Worm (Caenorhabditis elegans) whole organism, dauer: Measurements from ENCODE around the gene pbs-1.

ENCODE experiments used
- unc-62 ChIP-seq: sonication (generic microtip); optimal IDR thresholded peaks from 2 replicates; lab custom pipeline; 2017; ENCODE audit warnings: missing biosample characterization, missing genetic modification reagents, missing genetic modification characterization

Gene pbs-1

ce11 chrIV:1715705-1716104, 6.2 kb upstream of the pbs-1 start:
- TF ChIP-seq unc-62 (GFP tag; lab: Kevin White, UChicago): no peak

DNA sequence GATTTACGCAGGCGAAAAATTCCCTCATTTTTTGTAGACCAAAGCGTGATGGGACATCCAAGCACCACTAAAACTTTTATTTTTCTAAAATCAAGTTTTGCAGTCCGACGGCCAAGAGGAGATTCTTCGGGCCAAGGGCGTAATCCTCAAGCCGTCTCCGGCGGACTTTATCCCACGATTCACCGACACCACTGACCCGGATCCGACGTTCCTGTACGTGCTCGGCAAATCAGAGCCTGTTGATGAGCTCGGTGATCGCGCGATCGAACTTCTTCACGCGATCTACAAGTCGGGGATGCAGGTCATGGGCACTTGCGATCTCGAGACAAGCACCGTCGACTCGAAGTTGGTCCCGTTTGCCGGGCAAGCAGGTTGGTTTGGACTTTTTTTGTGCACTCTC, 4.1 kb upstream of the pbs-1 start:
- no peak for TF ChIP-seq unc-62 (GFP tag; lab: Kevin White, UChicago)

DNA sequence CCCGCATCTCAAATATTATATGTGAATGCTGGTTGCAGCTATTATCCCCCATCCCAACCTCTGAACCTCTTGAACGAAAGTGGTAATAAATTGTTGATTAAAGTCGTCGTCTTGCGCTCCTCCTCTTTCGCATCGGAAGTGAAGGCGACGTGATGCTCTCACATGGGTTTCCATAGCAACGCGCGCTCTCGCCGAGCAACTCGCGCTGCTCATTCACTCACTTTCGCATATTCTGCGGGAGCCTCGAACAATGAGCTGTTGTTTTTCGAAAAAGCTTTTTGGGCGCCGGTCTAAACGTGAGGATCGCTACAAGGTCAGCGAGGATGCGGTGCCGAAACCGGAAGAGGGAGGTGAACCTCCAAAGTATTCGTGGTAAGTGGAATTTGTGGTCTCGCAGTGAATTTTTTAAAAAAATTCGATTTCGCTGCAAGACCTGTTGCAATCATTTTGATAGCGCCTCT, 1.5 kb upstream of the pbs-1 start, which contains the start of gene rpi-2:
TSS of gene rpi-2 (plus strand) at position 234 of the 461 bp plus-strand sequence.
- TF ChIP-seq unc-62 (GFP tag; lab: Kevin White, UChicago): no peak

ce11 chrIV:1710535-1710934, 990 bp upstream of the pbs-1 start:
- TF ChIP-seq unc-62 (GFP tag; lab: Kevin White, UChicago): no peak

DNA sequence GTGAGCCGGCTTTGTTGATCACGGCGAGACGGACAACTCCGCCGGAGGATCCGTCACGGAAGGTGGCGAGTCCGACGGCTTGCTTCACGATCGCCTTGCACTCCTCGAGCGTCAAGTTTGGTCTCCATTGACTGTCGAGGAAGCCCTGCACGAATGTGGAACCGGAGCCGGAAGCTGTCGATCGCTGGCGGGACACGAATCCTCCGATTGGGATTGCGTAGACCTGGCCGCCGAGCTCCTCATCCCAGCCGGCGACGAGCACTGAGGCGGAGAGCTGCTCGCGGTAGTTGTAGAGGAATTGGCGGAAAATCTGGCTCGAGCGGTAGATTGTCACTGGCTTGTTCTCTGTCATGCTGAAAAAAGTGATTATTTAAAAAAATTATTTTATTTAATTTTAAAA, 543 bp downstream of the pbs-1 start:
- no peak for TF ChIP-seq unc-62 (GFP tag; lab: Kevin White, UChicago)

DNA sequence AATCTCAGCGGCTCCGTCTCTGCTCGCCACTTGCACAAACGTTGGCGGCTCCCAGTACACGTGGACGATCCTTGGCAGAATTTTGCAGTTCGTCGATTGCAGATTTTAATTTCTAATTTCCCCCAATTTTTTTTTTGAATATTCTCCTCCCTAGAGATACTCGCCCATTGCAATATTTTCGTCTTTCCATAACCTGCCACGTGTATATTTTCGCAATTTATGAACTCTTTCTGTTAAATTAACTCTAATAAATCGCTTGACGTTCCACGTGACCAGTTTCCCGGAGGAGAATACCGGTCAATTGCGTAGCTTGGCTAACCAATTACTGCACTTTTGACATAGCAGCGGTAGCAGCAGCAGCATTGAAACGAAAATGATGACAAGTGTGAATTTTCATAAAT, 1.1 kb downstream of the pbs-1 start:
- no peak for TF ChIP-seq unc-62 (GFP tag; lab: Kevin White, UChicago)

ce11 chrIV:1707960-1708359, 1.6 kb downstream of the pbs-1 start:
- no peak for TF ChIP-seq unc-62 (GFP tag; lab: Kevin White, UChicago)

DNA sequence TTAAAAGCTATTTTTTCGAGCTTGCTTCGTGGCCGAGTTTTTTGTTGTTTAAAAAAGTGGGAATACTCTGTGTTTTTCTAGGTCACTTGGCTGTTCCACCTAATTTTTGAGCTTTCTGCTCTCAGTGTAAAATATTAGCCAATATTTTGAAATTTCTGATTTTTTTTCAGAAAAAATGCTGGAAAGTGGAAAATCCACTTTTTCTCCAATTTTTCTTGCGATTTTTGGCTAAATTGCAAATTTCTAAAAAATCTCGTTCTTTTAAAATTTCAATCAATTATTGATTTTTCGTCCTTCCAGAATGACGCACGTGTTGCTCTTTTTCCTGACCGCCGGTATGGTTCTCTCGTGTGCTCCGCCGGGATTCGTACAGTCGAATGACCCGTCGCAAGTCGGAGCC, 2.5 kb downstream of the pbs-1 start, which contains the start of gene K08D12.4:
TSS of gene K08D12.4 (plus strand) at position 301 of the 400 bp plus-strand sequence.
- no peak for TF ChIP-seq unc-62 (GFP tag; lab: Kevin White, UChicago)

DNA sequence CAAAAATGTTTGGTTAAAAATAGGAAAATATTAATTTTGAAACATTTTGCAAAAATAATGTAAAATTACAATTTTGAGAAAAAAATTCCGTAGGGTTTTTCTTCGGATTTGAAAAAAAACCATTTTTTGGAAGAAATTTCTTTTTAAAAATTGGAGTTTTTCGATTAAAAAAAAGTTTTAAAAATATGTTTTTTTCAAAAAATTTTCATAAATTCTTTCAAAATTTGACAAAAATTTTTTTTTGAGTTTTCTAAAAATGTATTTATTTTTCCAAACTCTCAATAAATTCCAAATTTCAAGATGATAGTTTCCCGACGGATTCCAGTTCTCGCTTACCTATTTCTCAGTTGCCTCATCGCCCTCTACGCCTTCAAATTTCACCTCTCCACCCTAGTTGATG, 9.9 kb downstream of the pbs-1 start, which contains the start of gene bus-2:
TSS of gene bus-2 (plus strand) at position 301 of the 400 bp plus-strand sequence.
- no peak for TF ChIP-seq unc-62 (GFP tag; lab: Kevin White, UChicago)

DNA sequence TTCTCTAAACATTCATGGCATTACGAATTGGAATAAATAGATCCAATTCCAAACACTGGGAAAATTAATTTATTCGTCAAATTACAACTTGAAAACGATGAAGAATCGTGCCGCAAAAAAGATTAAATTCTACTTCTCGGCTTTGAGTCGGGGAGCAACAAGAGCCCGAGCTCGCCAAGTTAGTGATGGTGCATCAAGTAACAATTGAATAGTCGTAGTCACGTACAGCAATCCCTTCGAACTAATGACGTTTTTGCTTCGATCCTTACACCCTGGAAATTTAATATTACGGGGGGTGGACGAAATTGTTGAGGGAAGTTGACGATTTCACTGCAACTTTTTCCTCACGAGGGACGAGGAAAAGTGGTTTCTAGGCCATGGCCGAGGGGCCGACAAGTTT, 17.9 kb downstream of the pbs-1 start:
- no peak for TF ChIP-seq unc-62 (GFP tag; lab: Kevin White, UChicago)

- TF ChIP-seq unc-62 (GFP tag; lab: Kevin White, UChicago): no peak
Measured at ce11 chrIV:1687151-1687550, 22.4 kb downstream of the pbs-1 start.

DNA sequence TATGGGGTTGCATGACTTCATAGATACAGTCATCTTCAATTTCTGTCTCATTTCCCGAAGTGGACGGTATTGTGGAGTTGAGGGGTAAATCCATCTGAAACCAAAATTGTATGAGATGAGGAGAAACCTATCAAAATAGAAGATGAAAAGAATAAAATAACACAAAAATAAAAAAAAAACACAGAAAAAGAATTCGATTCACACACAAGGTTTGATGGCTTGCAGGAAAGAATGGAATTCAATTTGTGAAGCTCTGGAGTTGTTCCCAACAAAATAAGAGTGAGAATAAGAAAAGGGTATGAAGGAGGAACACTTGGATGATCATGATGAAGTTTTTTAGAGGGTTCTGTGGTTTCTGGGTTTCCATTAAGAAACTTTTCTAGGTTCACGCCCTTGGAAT, 27.5 kb downstream of the pbs-1 start, which contains the start of gene Y41D4B.24:
TSS of gene Y41D4B.24 (minus strand) at position 101 of the 400 bp plus-strand sequence.
- no peak for TF ChIP-seq unc-62 (GFP tag; lab: Kevin White, UChicago)

ce11 chrIV:1679227-1679626, 30.3 kb downstream of the pbs-1 start:
- no peak for TF ChIP-seq unc-62 (GFP tag; lab: Kevin White, UChicago)

- no peak for TF ChIP-seq unc-62 (GFP tag; lab: Kevin White, UChicago)
Measured at ce11 chrIV:1676926-1677325, 32.6 kb downstream of the pbs-1 start.

DNA sequence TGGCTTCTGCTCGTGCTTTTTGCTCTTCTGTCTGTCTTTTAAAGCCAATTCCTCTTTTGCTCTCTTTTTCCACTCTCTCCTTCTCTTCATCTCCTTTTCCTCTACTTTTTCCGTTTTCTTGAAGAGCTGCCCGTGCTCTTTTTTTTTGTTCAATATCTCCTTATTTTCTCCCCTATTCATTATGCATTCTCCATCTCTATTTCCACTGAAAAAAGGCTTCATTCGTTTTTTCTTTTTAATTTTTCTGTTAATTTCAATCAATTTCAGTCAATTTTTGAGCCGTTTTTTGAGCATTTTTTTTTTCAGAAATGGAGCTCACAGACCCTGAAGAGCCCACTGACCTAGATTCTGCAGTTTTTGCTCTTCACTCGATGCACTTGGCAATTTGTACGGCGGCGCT, 37.1 kb downstream of the pbs-1 start, which contains the start of gene Y41D4B.1:
TSS of gene Y41D4B.1 (plus strand) at position 301 of the 400 bp plus-strand sequence.
- no peak for TF ChIP-seq unc-62 (GFP tag; lab: Kevin White, UChicago)

- no peak for TF ChIP-seq unc-62 (GFP tag; lab: Kevin White, UChicago)
Measured at ce11 chrIV:1662872-1663271, 46.7 kb downstream of the pbs-1 start.

ce11 chrIV:1660735-1661134, 48.8 kb downstream of the pbs-1 start:
- no peak for TF ChIP-seq unc-62 (GFP tag; lab: Kevin White, UChicago)

DNA sequence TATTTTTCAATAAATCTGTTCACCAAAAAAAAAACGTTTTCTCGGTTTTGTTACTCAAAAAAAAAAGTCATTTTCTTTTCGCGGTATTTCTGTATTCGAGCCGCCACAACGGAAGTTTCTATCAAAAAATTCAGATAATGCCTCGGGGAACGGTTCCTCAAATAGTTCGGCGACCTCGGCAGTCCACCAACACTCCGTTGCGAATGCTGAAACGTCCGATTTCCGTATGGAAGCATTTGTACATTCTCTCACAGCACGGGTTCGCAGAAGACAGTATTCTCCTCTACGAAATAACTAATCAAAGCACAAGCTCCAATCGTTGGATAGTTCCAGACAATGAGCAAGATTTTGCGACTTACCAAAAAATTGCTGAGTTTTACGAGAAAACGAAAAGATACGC, 49.6 kb downstream of the pbs-1 start, which contains the start of gene Y41D4B.4:
TSS of gene Y41D4B.4 (plus strand) at position 133 of the 400 bp plus-strand sequence.
- no peak for TF ChIP-seq unc-62 (GFP tag; lab: Kevin White, UChicago)
